Fruit fly (Drosophila melanogaster) whole organism, prepupa: ENCODE data around the gene CG4607.

Experiments
- CG11902 ChIP-seq: fragments of 200-800 bp; sonication (Bioruptor generic); optimal IDR thresholded peaks from 3 replicates; lab custom pipeline; 2016; ENCODE audit warnings: missing biosample characterization, missing genetic modification characterization
- Smox ChIP-seq: fragments of 200-800 bp; sonication (Bioruptor generic); optimal IDR thresholded peaks from 3 replicates; lab custom pipeline; 2016; ENCODE audit warnings: missing biosample characterization, missing genetic modification characterization

DNA sequence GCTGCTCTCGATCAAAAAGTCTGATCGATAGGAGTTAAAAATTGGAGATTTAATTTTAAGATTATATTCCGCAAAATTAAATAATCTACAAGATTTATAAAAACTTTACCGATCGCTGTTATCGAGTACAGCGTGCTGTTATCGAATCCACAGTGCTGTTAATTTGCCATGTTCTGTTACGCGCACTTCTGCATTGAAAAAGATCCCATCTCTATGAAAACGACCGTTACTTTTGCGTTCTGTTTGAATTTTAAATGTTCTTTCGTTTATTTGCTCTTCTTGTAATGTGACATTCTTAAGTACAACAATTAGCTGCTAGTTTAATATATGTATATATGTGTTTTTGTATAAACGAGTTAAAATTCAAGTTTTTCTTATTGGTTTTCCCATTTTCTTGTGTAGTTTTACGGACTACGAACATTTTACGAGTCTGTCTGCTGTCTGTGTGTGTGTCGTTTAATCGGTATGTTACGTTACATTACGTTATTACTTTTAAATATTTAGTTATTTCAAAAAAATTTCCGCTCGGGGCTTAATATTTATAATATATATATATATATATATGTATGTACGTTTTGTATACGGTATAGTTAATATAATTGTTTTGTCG is 5.2 kb downstream of the CG4607 start:
- TF ChIP-seq CG11902 (no peak), Smox (GFP tag; lab: Kevin White, UChicago) (no peak)
